Worm (Caenorhabditis elegans): Measurements from ENCODE around the gene lin-14.

ce11 chrX:11419988-11420387 is 45.4 kb upstream of the lin-14 start, which contains the start of gene F46C3.6:
- TF ChIP-seq ztf-11 (tag; optimal IDR thresholded peaks at IDR 0.05) (no peak), nhr-28 (tag; optimal IDR thresholded peaks at IDR 0.05) (no peak), unc-39 (tag; optimal IDR thresholded peaks at IDR 0.05) (no peak), nhr-10 (tag; optimal IDR thresholded peaks at IDR 0.05) (no peak), mep-1 (tag; optimal IDR thresholded peaks at IDR 0.05) (no peak), nhr-11 (tag; optimal IDR thresholded peaks at IDR 0.05) (no peak), php-3 (GFP tag; IDR thresholded peaks at IDR 0.05) (no peak), snpc-4 (tag; optimal IDR thresholded peaks at IDR 0.05) (no peak), ceh-82 (tag; optimal IDR thresholded peaks at IDR 0.05) (no peak)

Data from whole organism, L4 larva.